Fruit fly (Drosophila melanogaster): ENCODE data around the gene JhI-21.

Gene JhI-21

dm6 chr2L:12010100-12010876 lies 45.6 kb downstream of the JhI-21 start:
- TF ChIP-seq psq (optimal IDR thresholded peaks at IDR 0.05) (no peak), EcR (GFP tag; optimal IDR thresholded peaks at IDR 0.05) (peak in 1 of 2 experiments; percentile 54), CG8478 (optimal IDR thresholded peaks at IDR 0.05) (no peak), pan (optimal IDR thresholded peaks at IDR 0.05) (no peak)

- TF ChIP-seq psq (optimal IDR thresholded peaks at IDR 0.05) (no peak), EcR (GFP tag; optimal IDR thresholded peaks at IDR 0.05) (no peak), usp (GFP tag; optimal IDR thresholded peaks at IDR 0.05) (no peak), CG8478 (optimal IDR thresholded peaks at IDR 0.05) (no peak), Dll (optimal IDR thresholded peaks at IDR 0.05) (no peak), pan (optimal IDR thresholded peaks at IDR 0.05) (no peak)
Observed at dm6 chr2L:12007853-12008252, 48.0 kb downstream of the JhI-21 start, which contains the start of gene Rh5. TSS of gene Rh5 (plus strand) at chr2L:12008153.

dm6 chr2L:12007331-12007791 lies 48.5 kb downstream of the JhI-21 start:
- peak; percentile 69 for TF ChIP-seq CG8478 (optimal IDR thresholded peaks at IDR 0.05)
- TF ChIP-seq EcR (GFP tag; optimal IDR thresholded peaks at IDR 0.05), result peak; percentile 60 to 85
- peak; percentile 21 for TF ChIP-seq Dll (optimal IDR thresholded peaks at IDR 0.05)
- no peak for TF ChIP-seq usp (GFP tag; optimal IDR thresholded peaks at IDR 0.05)
- no peak for TF ChIP-seq psq (optimal IDR thresholded peaks at IDR 0.05)

DNA sequence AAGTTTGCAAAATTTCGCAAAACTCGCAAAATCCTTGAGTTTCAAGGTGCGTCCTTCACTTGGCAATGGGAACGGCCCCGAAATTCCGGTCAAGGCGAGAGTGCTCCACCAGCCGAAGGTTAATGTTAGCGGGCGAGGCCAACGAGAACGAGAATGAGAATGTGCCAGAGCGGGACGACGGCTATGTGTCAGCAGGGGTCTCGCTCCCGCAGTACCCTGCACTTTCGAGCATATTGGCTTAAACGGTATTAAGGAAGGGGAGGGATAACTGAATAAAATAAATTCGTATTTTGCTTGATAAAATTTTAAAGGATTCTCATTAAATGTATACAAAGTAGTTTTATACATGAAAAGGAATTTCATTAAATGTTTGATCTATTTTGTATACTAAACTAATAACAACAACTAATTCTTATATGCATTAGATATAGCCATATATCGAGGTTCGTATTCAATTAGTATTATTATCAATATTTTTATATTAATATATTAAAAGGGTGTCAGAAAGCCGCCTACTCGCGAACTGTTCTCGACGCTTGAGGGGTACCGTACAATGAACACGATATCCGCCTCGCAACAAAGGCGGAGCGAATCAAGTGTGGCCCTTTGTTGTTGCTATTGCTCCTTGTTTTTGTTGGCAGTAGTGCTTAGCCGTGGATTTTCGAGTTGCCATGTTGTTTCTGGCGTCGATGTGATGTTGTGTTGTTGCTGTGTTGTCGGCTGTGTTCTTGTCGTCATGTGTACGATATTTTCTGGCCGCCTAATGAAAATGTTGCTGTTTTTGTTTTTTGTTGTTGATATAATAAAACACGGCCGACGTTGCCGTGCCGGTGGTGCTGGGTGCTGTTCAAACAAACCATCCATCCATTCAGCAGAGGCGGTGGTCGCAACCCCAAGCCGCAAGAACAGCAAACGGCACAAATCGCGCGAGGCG lies 49.2 kb downstream of the JhI-21 start:
- TF ChIP-seq psq (optimal IDR thresholded peaks at IDR 0.05) (no peak), CG8478 (optimal IDR thresholded peaks at IDR 0.05) (peak; percentile 32), Dll (optimal IDR thresholded peaks at IDR 0.05) (no peak), usp (GFP tag; optimal IDR thresholded peaks at IDR 0.05) (no peak), pan (optimal IDR thresholded peaks at IDR 0.05) (peak; percentile 80), EcR (GFP tag; optimal IDR thresholded peaks at IDR 0.05) (no peak)

dm6 chr2L:12005436-12006396 lies 50.1 kb downstream of the JhI-21 start:
- TF ChIP-seq CG8478 (optimal IDR thresholded peaks at IDR 0.05) (no peak), Dll (optimal IDR thresholded peaks at IDR 0.05) (peak; percentile 73), usp (GFP tag; optimal IDR thresholded peaks at IDR 0.05) (no peak), EcR (GFP tag; optimal IDR thresholded peaks at IDR 0.05) (peak; percentile 81 to 82), pan (optimal IDR thresholded peaks at IDR 0.05) (no peak), psq (optimal IDR thresholded peaks at IDR 0.05) (no peak)

DNA sequence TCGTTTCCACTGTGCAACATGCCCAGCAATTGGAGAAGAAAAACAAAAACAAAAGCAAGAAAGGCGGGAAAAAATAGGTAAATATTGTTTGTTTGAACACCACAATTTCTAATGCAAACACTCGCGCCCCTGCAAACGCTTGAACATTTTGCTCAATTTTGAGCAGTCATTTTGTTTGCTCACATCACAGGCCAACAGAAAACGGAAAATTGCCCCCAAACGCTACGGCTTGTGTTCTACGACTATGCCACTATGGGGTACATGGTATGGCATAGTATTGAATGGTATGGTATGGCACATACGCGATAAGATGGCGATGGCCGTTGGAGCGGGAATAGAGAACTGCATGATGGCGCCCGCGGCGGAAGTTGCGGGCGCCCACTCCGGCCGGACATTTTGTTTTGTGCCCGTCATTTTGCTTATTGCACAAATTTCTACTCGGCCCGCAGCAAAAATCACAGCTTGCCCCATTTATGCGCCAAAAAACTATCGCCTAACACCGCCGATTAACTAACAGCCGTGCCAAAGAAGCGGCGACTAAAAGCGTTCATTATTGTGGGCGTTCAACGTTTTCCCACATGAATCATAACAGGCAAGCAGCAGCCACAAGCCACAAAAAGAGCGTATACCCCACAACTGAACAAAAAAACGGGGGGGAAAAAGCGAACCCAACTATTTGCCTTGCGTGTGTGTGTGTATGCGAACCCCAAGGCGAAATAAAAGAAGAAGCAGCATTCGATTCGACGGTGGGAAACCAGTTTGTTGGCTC lies 51.4 kb downstream of the JhI-21 start:
- no peak for TF ChIP-seq Dll (optimal IDR thresholded peaks at IDR 0.05)
- TF ChIP-seq EcR (GFP tag; optimal IDR thresholded peaks at IDR 0.05), result peak in 1 of 2 experiments; percentile 51

dm6 chr2L:12003792-12004210 lies 52.0 kb downstream of the JhI-21 start:
- TF ChIP-seq psq (optimal IDR thresholded peaks at IDR 0.05) (no peak), pan (optimal IDR thresholded peaks at IDR 0.05) (no peak), usp (GFP tag; optimal IDR thresholded peaks at IDR 0.05) (no peak), CG8478 (optimal IDR thresholded peaks at IDR 0.05) (no peak), EcR (GFP tag; optimal IDR thresholded peaks at IDR 0.05) (no peak), Dll (optimal IDR thresholded peaks at IDR 0.05) (no peak)

- TF ChIP-seq pan (optimal IDR thresholded peaks at IDR 0.05) (no peak), psq (optimal IDR thresholded peaks at IDR 0.05) (no peak), Dll (optimal IDR thresholded peaks at IDR 0.05) (peak; percentile 50), usp (GFP tag; optimal IDR thresholded peaks at IDR 0.05) (no peak)
Observed at dm6 chr2L:12002922-12003791, 52.7 kb downstream of the JhI-21 start.

dm6 chr2L:12002051-12002450 lies 53.8 kb downstream of the JhI-21 start, which contains the start of gene Hacd1:
TSS of gene Hacd1 (minus strand) at chr2L:12002266.
- TF ChIP-seq EcR (GFP tag; optimal IDR thresholded peaks at IDR 0.05) (no peak), Dll (optimal IDR thresholded peaks at IDR 0.05) (no peak), pan (optimal IDR thresholded peaks at IDR 0.05) (no peak), psq (optimal IDR thresholded peaks at IDR 0.05) (no peak), CG8478 (optimal IDR thresholded peaks at IDR 0.05) (no peak), usp (GFP tag; optimal IDR thresholded peaks at IDR 0.05) (no peak)
